Fruit fly (Drosophila melanogaster): ENCODE measurements around the gene Lar.

Lar gene

DNA sequence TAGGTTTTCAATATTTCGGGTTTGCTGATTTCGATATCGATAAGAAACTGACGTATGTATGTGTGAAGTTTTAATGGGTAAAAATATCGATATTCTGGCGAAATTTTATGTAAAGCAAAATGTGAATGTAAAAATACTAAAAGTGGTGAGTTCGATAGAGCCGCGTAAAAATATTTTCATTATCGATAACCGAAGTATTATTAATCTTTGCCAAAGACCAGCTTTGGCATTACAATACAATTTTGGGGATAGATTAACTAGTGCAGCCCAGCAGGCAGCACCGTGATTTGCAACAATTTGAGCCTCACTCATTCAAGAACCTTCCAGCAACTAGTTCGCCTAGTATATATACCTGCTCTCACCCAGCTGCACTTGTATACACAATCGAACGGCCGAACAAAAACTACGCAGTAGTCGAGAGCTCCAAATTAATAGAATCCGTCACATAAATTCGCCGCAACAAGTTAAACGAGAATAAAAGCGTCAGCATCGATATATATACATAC is 44.1 kb upstream of the Lar start (continued):
- TF ChIP-seq ewg (GFP tag; optimal IDR thresholded peaks at IDR 0.05) = no peak
- no peak for TF ChIP-seq crc (GFP tag; optimal IDR thresholded peaks at IDR 0.05)
- no peak for TF ChIP-seq unpg (GFP tag; optimal IDR thresholded peaks at IDR 0.05)
- TF ChIP-seq CrebB (tag; optimal IDR thresholded peaks at IDR 0.05) = no peak
- no peak for TF ChIP-seq ATbp (GFP tag; optimal IDR thresholded peaks at IDR 0.05)
- no peak for TF ChIP-seq GATAe (GFP tag; conservative IDR thresholded peaks at IDR 0.05)
- TF ChIP-seq vfl (GFP tag; optimal IDR thresholded peaks at IDR 0.05) = no peak
- no peak for TF ChIP-seq twi (tag; optimal IDR thresholded peaks at IDR 0.05)
- TF ChIP-seq CG7745 (tag; optimal IDR thresholded peaks at IDR 0.05) = no peak
- peak; percentile 84 for TF ChIP-seq mld (GFP tag; IDR thresholded peaks at IDR 0.05; ENCODE audit: partially characterized antibody)
- TF ChIP-seq CG14965 (GFP tag; optimal IDR thresholded peaks at IDR 0.05; ENCODE audit: borderline replicate concordance) = no peak
- no peak for TF ChIP-seq Sox102F (GFP tag; optimal IDR thresholded peaks at IDR 0.05)
- no peak for TF ChIP-seq Spps (tag; optimal IDR thresholded peaks at IDR 0.05)
- no peak for TF ChIP-seq CG10543 (GFP tag; optimal IDR thresholded peaks at IDR 0.05)
- TF ChIP-seq Xbp1 (GFP tag; optimal IDR thresholded peaks at IDR 0.05) = no peak
- no peak for TF ChIP-seq CG3838 (GFP tag; optimal IDR thresholded peaks at IDR 0.05)
- TF ChIP-seq CG13296 (GFP tag; optimal IDR thresholded peaks at IDR 0.05) = no peak
- TF ChIP-seq CG17802 (tag; optimal IDR thresholded peaks at IDR 0.05) = no peak
- TF ChIP-seq CG11560 (tag; IDR thresholded peaks at IDR 0.05) = no peak
- no peak for TF ChIP-seq Neu2 (GFP tag; optimal IDR thresholded peaks at IDR 0.05; ENCODE audit: borderline replicate concordance)
- TF ChIP-seq Lpt (GFP tag; optimal IDR thresholded peaks at IDR 0.05) = no peak
- peak; percentile 37 for TF ChIP-seq scrt (GFP tag; optimal IDR thresholded peaks at IDR 0.05)
- no peak for TF ChIP-seq CG8765 (GFP tag; IDR thresholded peaks at IDR 0.05)
- no peak for TF ChIP-seq en (GFP tag; optimal IDR thresholded peaks at IDR 0.05)
- TF ChIP-seq Side (GFP tag; optimal IDR thresholded peaks at IDR 0.05) = no peak
- TF ChIP-seq CG18764 (GFP tag; optimal IDR thresholded peaks at IDR 0.05) = no peak
- TF ChIP-seq BtbVII (GFP tag; optimal IDR thresholded peaks at IDR 0.05) = peak; percentile 18
- no peak for TF ChIP-seq Xrp1 (GFP tag; IDR thresholded peaks at IDR 0.05)
- peak; percentile 66; the same call in 2 of the 4 replicates for TF ChIP-seq chinmo (GFP tag; IDR thresholded peaks at IDR 0.05; ENCODE audit: partially characterized antibody)
- no peak for TF ChIP-seq CG31224 (GFP tag; IDR thresholded peaks at IDR 0.05)
- TF ChIP-seq Ptx1 (GFP tag; IDR thresholded peaks at IDR 0.05) = no peak
- TF ChIP-seq Ada2b (GFP tag; IDR thresholded peaks at IDR 0.05) = no peak
- TF ChIP-seq tin (GFP tag; optimal IDR thresholded peaks at IDR 0.05) = no peak
- no peak for TF ChIP-seq cwo (GFP tag; optimal IDR thresholded peaks at IDR 0.05)
- TF ChIP-seq CG15269 (tag; optimal IDR thresholded peaks at IDR 0.05) = no peak
- TF ChIP-seq CG2120 (GFP tag; optimal IDR thresholded peaks at IDR 0.05) = no peak
- no peak for TF ChIP-seq dysf (GFP tag; IDR thresholded peaks at IDR 0.05)
- no peak for TF ChIP-seq lab (GFP tag; optimal IDR thresholded peaks at IDR 0.05)
- TF ChIP-seq CG3065 (GFP tag; optimal IDR thresholded peaks at IDR 0.05) = no peak
- TF ChIP-seq sd (tag; optimal IDR thresholded peaks at IDR 0.05) = peak; percentile 50
- no peak for TF ChIP-seq HLH54F (GFP tag; optimal IDR thresholded peaks at IDR 0.05)
- no peak for TF ChIP-seq CG8359 (GFP tag; optimal IDR thresholded peaks at IDR 0.05; ENCODE audit: borderline replicate concordance)
- TF ChIP-seq Ets97D (GFP tag; optimal IDR thresholded peaks at IDR 0.05) = peak; percentile 10
- no peak for TF ChIP-seq CTCF (GFP tag; optimal IDR thresholded peaks at IDR 0.05)
- TF ChIP-seq yki (optimal IDR thresholded peaks at IDR 0.05) = no peak
- TF ChIP-seq Sin3A (optimal IDR thresholded peaks at IDR 0.05) = no peak
- no peak for TF ChIP-seq CG9609 (GFP tag; optimal IDR thresholded peaks at IDR 0.05)
- no peak for TF ChIP-seq Hr78 (GFP tag; optimal IDR thresholded peaks at IDR 0.05)
- no peak for TF ChIP-seq ranshi (GFP tag; IDR thresholded peaks at IDR 0.05)
- no peak for TF ChIP-seq pho (GFP tag; optimal IDR thresholded peaks at IDR 0.05)
- no peak for TF ChIP-seq ttk (GFP tag; IDR thresholded peaks at IDR 0.05)
- TF ChIP-seq CG4282 (GFP tag; optimal IDR thresholded peaks at IDR 0.05) = no peak

Measured in whole organism, embryonic.